Worm (Caenorhabditis elegans): ENCODE measurements around the gene srbc-39.

DNA sequence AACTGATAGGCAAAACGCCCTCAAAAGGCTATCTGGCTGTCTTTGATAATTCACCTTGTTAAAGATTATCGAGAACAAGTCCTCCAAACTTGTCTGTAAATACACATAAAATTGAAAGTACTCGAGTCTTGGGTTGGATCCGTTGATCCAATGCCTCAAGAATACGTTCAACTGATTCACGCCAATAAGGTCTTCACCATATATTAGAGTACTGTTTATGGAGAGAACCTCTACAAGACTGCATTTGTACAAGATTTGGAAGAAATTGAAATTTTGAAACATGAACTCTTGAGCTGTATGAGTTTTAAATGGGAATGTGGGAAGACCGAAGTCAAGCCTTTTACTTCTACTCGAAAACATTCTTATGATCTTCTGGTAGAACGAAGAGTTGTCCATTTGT lies 14.0 kb downstream of the srbc-39 start:
- TF ChIP-seq him-1 (tag; optimal IDR thresholded peaks at IDR 0.05) (no peak), W03F9.2 (tag; optimal IDR thresholded peaks at IDR 0.05) (no peak)

Data from whole organism, L4/young adult.